Worm (Caenorhabditis elegans) whole organism, young adult: Measurements from ENCODE around the gene cks-1.
A peak's percentile ranks its signal among the peaks of the same experiment; 100 is the strongest.

Source experiments
- C06A6.2 ChIP-seq: fragments of 200-800 bp; sonication (Bioruptor generic); conservative IDR thresholded peaks from 2 replicates; pipeline ENCODE4 v1.3.6; 2022; ENCODE audit warnings: missing genetic modification characterization, missing compliant biosample characterization
- ceh-40 ChIP-seq: fragments of 200-800 bp; sonication (Bioruptor generic); IDR thresholded peaks from 2 replicates; pipeline ENCODE4 v1.3.6; 2022; ENCODE audit warnings: missing genetic modification characterization, missing compliant biosample characterization
- lag-1 ChIP-seq: fragments of 200-800 bp; sonication (Bioruptor generic); IDR thresholded peaks from 2 replicates; pipeline ENCODE4 v1.3.6; 2022; ENCODE audit warnings: missing genetic modification reagents, missing genetic modification characterization, missing compliant biosample characterization
- lsl-1 ChIP-seq: fragments of 200-800 bp; sonication (Bioruptor generic); optimal IDR thresholded peaks from 2 replicates; lab custom pipeline; 2018; ENCODE audit warnings: mild to moderate bottlenecking, missing genetic modification characterization, moderate library complexity, missing compliant biosample characterization
- nfya-2 ChIP-seq: fragments of 200-800 bp; sonication (Bioruptor generic); IDR thresholded peaks from 2 replicates; pipeline ENCODE4 v1.3.6; 2022; ENCODE audit warnings: missing genetic modification reagents, missing genetic modification characterization, missing compliant biosample characterization
- nhr-179 ChIP-seq: sonication (generic microtip); optimal IDR thresholded peaks from 2 replicates; lab custom pipeline; 2016; ENCODE audit warnings: mild to moderate bottlenecking, missing genetic modification characterization, missing compliant biosample characterization
- pbrm-1 ChIP-seq: fragments of 200-800 bp; sonication (Bioruptor generic); IDR thresholded peaks from 2 replicates; pipeline ENCODE4 v1.3.6; 2022; ENCODE audit warnings: missing genetic modification reagents, missing genetic modification characterization, missing compliant biosample characterization
- rcor-1 ChIP-seq: fragments of 200-800 bp; sonication (Bioruptor generic); IDR thresholded peaks from 2 replicates; pipeline ENCODE4 v1.3.6; 2022; ENCODE audit warnings: missing genetic modification reagents, missing genetic modification characterization, missing compliant biosample characterization
- sdz-38 ChIP-seq: sonication (generic microtip); optimal IDR thresholded peaks from 2 replicates; lab custom pipeline; 2016; ENCODE audit warnings: missing genotype, missing genetic modification characterization, missing compliant biosample characterization
- unc-62 ChIP-seq: fragments of 150-350 bp; optimal IDR thresholded peaks from 2 replicates; lab custom pipeline; 2014; ENCODE audit warnings: missing biosample characterization, missing genetic modification reagents, missing genetic modification characterization
- zfh-2 ChIP-seq: fragments of 200-800 bp; sonication (Bioruptor generic); conservative IDR thresholded peaks from 2 replicates; pipeline ENCODE4 v1.3.6; 2022; ENCODE audit warnings: missing genetic modification reagents, missing genetic modification characterization, missing compliant biosample characterization
- zim-3 ChIP-seq: sonication (generic microtip); optimal IDR thresholded peaks from 2 replicates; lab custom pipeline; 2017; ENCODE audit warnings: mild to moderate bottlenecking, missing genetic modification characterization, moderate library complexity, missing compliant biosample characterization
- ztf-28 ChIP-seq: fragments of 200-800 bp; sonication (Bioruptor generic); IDR thresholded peaks from 2 replicates; pipeline ENCODE4 v1.3.6; 2022; ENCODE audit warnings: missing genetic modification reagents, missing genetic modification characterization, missing compliant biosample characterization

DNA sequence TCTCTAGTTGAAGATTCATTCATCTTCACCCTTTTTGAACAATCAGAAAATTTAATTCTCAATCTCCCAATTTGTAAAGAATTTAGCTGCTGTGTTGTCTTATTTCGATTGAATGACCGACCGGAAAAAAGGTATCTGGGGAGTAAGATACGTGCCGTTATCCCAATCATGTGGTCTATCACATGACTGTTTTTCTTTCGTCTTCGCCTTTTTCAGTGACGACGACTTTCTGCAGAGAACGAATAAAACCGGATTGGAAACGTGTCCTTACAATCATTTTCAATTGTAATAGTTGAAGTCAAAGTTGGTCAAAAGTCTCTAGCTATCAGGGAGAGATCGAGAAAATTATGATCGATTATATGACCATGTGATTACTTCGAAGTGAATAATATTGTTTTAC is 15.3 kb downstream of the cks-1 start:
- no peak for TF ChIP-seq lsl-1 (GFP tag; lab: Kevin White, UChicago)
- TF ChIP-seq sdz-38 (tag; lab: Kevin White, UChicago): no peak
- no peak for TF ChIP-seq ceh-40 (GFP tag; lab: Robert Waterston, UW)
- TF ChIP-seq nfya-2 (GFP tag; lab: Robert Waterston, UW): no peak
- no peak for TF ChIP-seq ztf-28 (GFP tag; lab: Robert Waterston, UW)
- no peak for TF ChIP-seq rcor-1 (GFP tag; lab: Robert Waterston, UW)
- TF ChIP-seq C06A6.2: peak; percentile 16; the same call in 1 of the 2 replicates
- TF ChIP-seq zfh-2: no peak
- no peak for TF ChIP-seq unc-62 (GFP tag; lab: Kevin White, UChicago)
- no peak for TF ChIP-seq nhr-179 (tag; lab: Kevin White, UChicago)
- TF ChIP-seq lag-1 (GFP tag; lab: Robert Waterston, UW): no peak
- no peak for TF ChIP-seq pbrm-1 (GFP tag; lab: Robert Waterston, UW)
- TF ChIP-seq zim-3 (tag; lab: Kevin White, UChicago): no peak
